Fruit fly (Drosophila melanogaster) whole organism, embryonic: ENCODE results near the gene CG4455.
A peak's percentile ranks its signal among the peaks of the same experiment; 100 is the strongest.

Experiments
- Atf6 ChIP-seq: fragments of 200-800 bp; sonication (Bioruptor generic); IDR thresholded peaks from 2 replicates; pipeline ENCODE4 v1.3.6; 2022; ENCODE audit warnings: missing biosample characterization, missing genetic modification characterization
- Awh ChIP-seq: fragments of 200-800 bp; sonication (Bioruptor generic); IDR thresholded peaks from 2 replicates; pipeline ENCODE4, ENCODE4 v1.3.6; 2022; ENCODE audit warnings: missing biosample characterization, missing genetic modification characterization
- CG10462 ChIP-seq: fragments of 200-800 bp; sonication (Bioruptor generic); optimal IDR thresholded peaks from 2 replicates; lab custom pipeline; 2016; ENCODE audit warnings: missing biosample characterization, missing genetic modification characterization
- CG13894 ChIP-seq: fragments of 200-800 bp; sonication (Bioruptor generic); optimal IDR thresholded peaks from 3 replicates; lab custom pipeline; 2018; ENCODE audit warnings: missing biosample characterization, mild to moderate bottlenecking, missing genetic modification characterization, moderate library complexity
- CG15479 ChIP-seq: fragments of 200-800 bp; sonication (Bioruptor generic); optimal IDR thresholded peaks from 3 replicates; lab custom pipeline; 2019; ENCODE audit warnings: missing biosample characterization, mild to moderate bottlenecking, missing genetic modification characterization, moderate library complexity
- CG16815 ChIP-seq: fragments of 200-800 bp; sonication (Bioruptor generic); optimal IDR thresholded peaks from 3 replicates; lab custom pipeline; 2017; ENCODE audit warnings: missing biosample characterization, mild to moderate bottlenecking, missing genetic modification characterization
- CG17186 ChIP-seq: fragments of 200-800 bp; sonication (Bioruptor generic); optimal IDR thresholded peaks from 3 replicates; lab custom pipeline; 2017; ENCODE audit warnings: missing biosample characterization, missing genetic modification reagents, missing genetic modification characterization
- CG34224 ChIP-seq: fragments of 200-800 bp; sonication (Bioruptor generic); IDR thresholded peaks from 3 replicates; pipeline ENCODE4 v1.3.6; 2022; ENCODE audit warnings: missing biosample characterization, missing genetic modification characterization; ENCODE audit not compliant: partially characterized antibody
- CG5245 ChIP-seq: fragments of 200-800 bp; sonication (Bioruptor generic); optimal IDR thresholded peaks from 3 replicates; lab custom pipeline; 2016; ENCODE audit warnings: missing biosample characterization, missing genetic modification characterization
- CG6272 ChIP-seq: fragments of 200-800 bp; sonication (Bioruptor generic); IDR thresholded peaks from 2 replicates; pipeline ENCODE4 v1.3.6; 2022; ENCODE audit warnings: missing biosample characterization, missing genetic modification characterization
- CG8290 ChIP-seq, 3 experiments: fragments of 200-800 bp; sonication (Bioruptor generic); optimal IDR thresholded peaks; 2 replicates each; lab custom pipeline; 2016 to 2019; ENCODE audit warnings: missing biosample characterization in 3 of 3, missing genetic modification characterization in 3 of 3, mild to moderate bottlenecking in 2 of 3, moderate library complexity in 1 of 3
- CG9876 ChIP-seq: fragments of 200-800 bp; sonication (Bioruptor generic); optimal IDR thresholded peaks from 2 replicates; lab custom pipeline; 2016; ENCODE audit warnings: missing biosample characterization, missing genetic modification characterization
- CG9932 ChIP-seq: fragments of 200-800 bp; sonication (Bioruptor generic); IDR thresholded peaks from 2 replicates; pipeline ENCODE4 v1.3.6; 2022; ENCODE audit warnings: missing biosample characterization, missing genetic modification characterization
- Dad ChIP-seq: fragments of 200-800 bp; sonication (Bioruptor generic); optimal IDR thresholded peaks from 3 replicates; lab custom pipeline; 2016; ENCODE audit warnings: missing biosample characterization, missing genetic modification characterization
- Dfd ChIP-seq, 2 experiments: fragments of >200 bp; optimal IDR thresholded peaks; 2 replicates each; lab custom pipeline; 2017; ENCODE audit warnings: missing biosample characterization in 2 of 2, missing genetic modification characterization in 2 of 2
- Hr78 ChIP-seq, 2 experiments: fragments of 200-800 bp in 1 of 2; fragments of >200 bp in 1 of 2; sonication (Bioruptor generic) in 1 of 2; optimal IDR thresholded peaks; 2 replicates each; lab custom pipeline; 2017 to 2019; ENCODE audit warnings: missing biosample characterization in 2 of 2, missing genetic modification characterization in 2 of 2, mild to moderate bottlenecking in 1 of 2, moderate library complexity in 1 of 2
- MESR4 ChIP-seq: fragments of 200-800 bp; sonication (Bioruptor generic); optimal IDR thresholded peaks from 2 replicates; lab custom pipeline; 2018; ENCODE audit warnings: missing biosample characterization, mild to moderate bottlenecking, missing genetic modification characterization, moderate library complexity
- NC2β ChIP-seq: fragments of 200-800 bp; sonication (Bioruptor generic); optimal IDR thresholded peaks from 2 replicates; lab custom pipeline; 2016; ENCODE audit warnings: missing biosample characterization, missing genetic modification characterization
- Oli ChIP-seq: fragments of 200-800 bp; sonication (Bioruptor generic); optimal IDR thresholded peaks from 2 replicates; lab custom pipeline; 2018; ENCODE audit warnings: missing biosample characterization, mild to moderate bottlenecking, missing genetic modification characterization, moderate library complexity
- Xbp1 ChIP-seq: fragments of 200-800 bp; sonication (Bioruptor generic); optimal IDR thresholded peaks from 3 replicates; lab custom pipeline; 2016; ENCODE audit warnings: missing biosample characterization, mild to moderate bottlenecking, missing genetic modification characterization
- abd-A ChIP-seq: fragments of 200-800 bp; sonication (Bioruptor generic); optimal IDR thresholded peaks from 3 replicates; lab custom pipeline; 2019; ENCODE audit warnings: missing biosample characterization, mild to moderate bottlenecking, missing genetic modification characterization, moderate library complexity
- ato ChIP-seq: fragments of 200-800 bp; sonication (Bioruptor generic); IDR thresholded peaks from 2 replicates; pipeline ENCODE4 v1.3.6; 2022; ENCODE audit warnings: missing biosample characterization, missing genetic modification characterization; ENCODE audit not compliant: partially characterized antibody
- bsh ChIP-seq, 2 experiments: fragments of 200-800 bp; sonication (Bioruptor generic); optimal IDR thresholded peaks; 2 replicates each; lab custom pipeline; 2017 to 2018; ENCODE audit warnings: mild to moderate bottlenecking in 2 of 2, missing biosample characterization in 2 of 2, missing genetic modification characterization in 2 of 2, moderate library complexity in 1 of 2
- caup ChIP-seq: fragments of 200-800 bp; sonication (Bioruptor generic); optimal IDR thresholded peaks from 3 replicates; lab custom pipeline; 2017; ENCODE audit warnings: missing biosample characterization, mild to moderate bottlenecking, missing genetic modification characterization, moderate library complexity; ENCODE audit not compliant: severe bottlenecking
- ci ChIP-seq: fragments of 200-800 bp; sonication (Bioruptor generic); IDR thresholded peaks from 3 replicates; pipeline ENCODE4 v1.3.6; 2022; ENCODE audit warnings: missing biosample characterization, missing genetic modification characterization
- crp ChIP-seq, 2 experiments: fragments of 200-800 bp; sonication (Bioruptor generic); optimal IDR thresholded peaks; 2 replicates in 1 of 2; 3 replicates in 1 of 2; lab custom pipeline; 2017; ENCODE audit warnings: missing biosample characterization in 2 of 2, missing genetic modification characterization in 2 of 2, mild to moderate bottlenecking in 1 of 2, moderate library complexity in 1 of 2
- cwo ChIP-seq: fragments of 200-800 bp; sonication (Bioruptor generic); optimal IDR thresholded peaks from 3 replicates; lab custom pipeline; 2017; ENCODE audit warnings: missing biosample characterization, missing genetic modification characterization, mild to moderate bottlenecking, moderate library complexity, missing genetic modification reagents
- da ChIP-seq: fragments of 200-800 bp; sonication (Bioruptor generic); optimal IDR thresholded peaks from 2 replicates; lab custom pipeline; 2016; ENCODE audit warnings: missing biosample characterization, missing genetic modification characterization
- dm ChIP-seq: fragments of 200-800 bp; sonication (Bioruptor generic); optimal IDR thresholded peaks from 3 replicates; lab custom pipeline; 2016; ENCODE audit warnings: missing biosample characterization, missing genetic modification characterization
- dpn ChIP-seq, 2 experiments: fragments of 200-800 bp; sonication (Bioruptor generic); optimal IDR thresholded peaks; 3 replicates each; lab custom pipeline; 2016; ENCODE audit warnings: missing biosample characterization in 2 of 2, missing genetic modification characterization in 2 of 2
- dysf ChIP-seq: fragments of 200-800 bp; sonication (Bioruptor generic); IDR thresholded peaks from 3 replicates; pipeline ENCODE4 v1.3.6; 2022; ENCODE audit warnings: missing biosample characterization, missing genetic modification characterization
- emc ChIP-seq: fragments of 200-800 bp; sonication (Bioruptor generic); optimal IDR thresholded peaks from 2 replicates; lab custom pipeline; 2016; ENCODE audit warnings: missing biosample characterization, missing genetic modification characterization
- en ChIP-seq: fragments of 200-800 bp; sonication (Bioruptor generic); optimal IDR thresholded peaks from 2 replicates; lab custom pipeline; 2016; ENCODE audit warnings: missing biosample characterization, missing genetic modification characterization
- gro ChIP-seq: fragments of 200-800 bp; sonication (Bioruptor generic); optimal IDR thresholded peaks from 2 replicates; lab custom pipeline; 2016; ENCODE audit warnings: missing biosample characterization, missing genetic modification characterization
- hbn ChIP-seq: fragments of 200-800 bp; sonication (Bioruptor generic); IDR thresholded peaks from 2 replicates; pipeline ENCODE4 v1.3.6; 2022; ENCODE audit warnings: missing biosample characterization, missing genetic modification characterization; ENCODE audit not compliant: partially characterized antibody
- mam ChIP-seq: fragments of 200-800 bp; sonication (Bioruptor generic); optimal IDR thresholded peaks from 3 replicates; lab custom pipeline; 2016; ENCODE audit warnings: missing biosample characterization, missing genetic modification characterization
- nerfin-1 ChIP-seq: fragments of 200-800 bp; sonication (Bioruptor generic); optimal IDR thresholded peaks from 3 replicates; lab custom pipeline; 2019; ENCODE audit warnings: missing biosample characterization, mild to moderate bottlenecking, missing genetic modification characterization, moderate library complexity
- nerfin-2 ChIP-seq: fragments of 200-800 bp; sonication (Bioruptor generic); IDR thresholded peaks from 2 replicates; pipeline ENCODE4 v1.3.6; 2022; ENCODE audit warnings: missing biosample characterization, missing genetic modification characterization; ENCODE audit not compliant: partially characterized antibody
- salm ChIP-seq: fragments of 200-800 bp; sonication (Bioruptor generic); optimal IDR thresholded peaks from 2 replicates; lab custom pipeline; 2018; ENCODE audit warnings: missing biosample characterization, mild to moderate bottlenecking, missing genetic modification characterization
- scrt ChIP-seq: fragments of 200-800 bp; sonication (Bioruptor generic); optimal IDR thresholded peaks from 2 replicates; lab custom pipeline; 2018; ENCODE audit warnings: missing biosample characterization, mild to moderate bottlenecking, missing genetic modification characterization, moderate library complexity
- sob ChIP-seq: fragments of 200-800 bp; sonication (Bioruptor generic); IDR thresholded peaks from 2 replicates; pipeline ENCODE4 v1.3.6; 2022; ENCODE audit warnings: missing biosample characterization, missing genetic modification characterization
- stc ChIP-seq: fragments of 200-800 bp; sonication (Bioruptor generic); IDR thresholded peaks from 2 replicates; pipeline ENCODE4 v1.3.6; 2022; ENCODE audit warnings: missing biosample characterization, missing genetic modification characterization
- tap ChIP-seq: fragments of 200-800 bp; optimal IDR thresholded peaks from 3 replicates; lab custom pipeline; 2019; ENCODE audit warnings: missing biosample characterization, mild to moderate bottlenecking, missing genetic modification characterization, moderate library complexity
- tio ChIP-seq: fragments of 200-800 bp; sonication (Bioruptor generic); optimal IDR thresholded peaks from 2 replicates; lab custom pipeline; 2017; ENCODE audit warnings: missing biosample characterization, missing genetic modification characterization, inconsistent platforms
- trem ChIP-seq: fragments of 200-800 bp; optimal IDR thresholded peaks from 3 replicates; lab custom pipeline; 2019; ENCODE audit warnings: missing biosample characterization, mild to moderate bottlenecking, missing genetic modification characterization, moderate library complexity
- wek ChIP-seq: fragments of 200-800 bp; sonication (Bioruptor generic); optimal IDR thresholded peaks from 3 replicates; lab custom pipeline; 2018; ENCODE audit warnings: missing biosample characterization, mild to moderate bottlenecking, missing genetic modification characterization, moderate library complexity
- zfh2 ChIP-seq: fragments of 200-800 bp; sonication (Bioruptor generic); optimal IDR thresholded peaks from 2 replicates; lab custom pipeline; 2016; ENCODE audit warnings: missing biosample characterization, missing genetic modification characterization

Gene CG4455

dm6 chr2L:16350160-16350633 is 2.5 kb upstream of the CG4455 start (continued):
- TF ChIP-seq CG8290 (GFP tag; optimal IDR thresholded peaks at IDR 0.05; lab: Kevin White, UChicago) (peak; percentile 28), CG8290 (tag; optimal IDR thresholded peaks at IDR 0.05; lab: Kevin White, UChicago) (peak in 1 of 2 experiments; percentile 8), stc (GFP tag; lab: Robert Waterston, UW) (peak; percentile 45; the same call in 1 of the 2 replicates), Atf6 (GFP tag; lab: Robert Waterston, UW) (peak; percentile 77), CG5245 (GFP tag; lab: Kevin White, UChicago) (peak; percentile 49), MESR4 (GFP tag; lab: Kevin White, UChicago) (peak; percentile 58), ato (GFP tag; lab: Robert Waterston, UW) (peak; percentile 53; the same call in 1 of the 2 replicates), Dad (GFP tag; lab: Kevin White, UChicago) (peak; percentile 5), NC2β (no peak), CG15479 (GFP tag; lab: Kevin White, UChicago) (peak; percentile 23), cwo (GFP tag; lab: Kevin White, UChicago) (peak; percentile 58), zfh2 (GFP tag; lab: Kevin White, UChicago) (peak; percentile 77), tio (GFP tag; lab: Kevin White, UChicago) (peak; percentile 65), abd-A (tag; lab: Kevin White, UChicago) (no peak), mam (peak; percentile 82), hbn (GFP tag; lab: Robert Waterston, UW) (peak; percentile 39), CG9932 (peak; percentile 90), caup (GFP tag; lab: Kevin White, UChicago) (peak; percentile 68), CG34224 (GFP tag; lab: Robert Waterston, UW) (no peak), ci (peak; percentile 75), CG17186 (GFP tag; lab: Kevin White, UChicago) (peak; percentile 8), CG6272 (GFP tag; lab: Robert Waterston, UW) (peak; percentile 71; the same call in 1 of the 2 replicates), da (GFP tag; lab: Kevin White, UChicago) (peak; percentile 53), CG10462 (no peak), dysf (peak; percentile 73), trem (tag; lab: Kevin White, UChicago) (peak; percentile 37), en (GFP tag; lab: Kevin White, UChicago) (no peak), salm (peak; percentile 10), bsh (GFP tag; optimal IDR thresholded peaks at IDR 0.05; lab: Kevin White, UChicago) (peak in 1 of 2 experiments; percentile 21), gro (GFP tag; lab: Kevin White, UChicago) (no peak), CG9876 (peak; percentile 40), wek (GFP tag; lab: Kevin White, UChicago) (no peak), CG16815 (GFP tag; lab: Kevin White, UChicago) (peak; percentile 54), Oli (tag; lab: Kevin White, UChicago) (peak; percentile 68)

DNA sequence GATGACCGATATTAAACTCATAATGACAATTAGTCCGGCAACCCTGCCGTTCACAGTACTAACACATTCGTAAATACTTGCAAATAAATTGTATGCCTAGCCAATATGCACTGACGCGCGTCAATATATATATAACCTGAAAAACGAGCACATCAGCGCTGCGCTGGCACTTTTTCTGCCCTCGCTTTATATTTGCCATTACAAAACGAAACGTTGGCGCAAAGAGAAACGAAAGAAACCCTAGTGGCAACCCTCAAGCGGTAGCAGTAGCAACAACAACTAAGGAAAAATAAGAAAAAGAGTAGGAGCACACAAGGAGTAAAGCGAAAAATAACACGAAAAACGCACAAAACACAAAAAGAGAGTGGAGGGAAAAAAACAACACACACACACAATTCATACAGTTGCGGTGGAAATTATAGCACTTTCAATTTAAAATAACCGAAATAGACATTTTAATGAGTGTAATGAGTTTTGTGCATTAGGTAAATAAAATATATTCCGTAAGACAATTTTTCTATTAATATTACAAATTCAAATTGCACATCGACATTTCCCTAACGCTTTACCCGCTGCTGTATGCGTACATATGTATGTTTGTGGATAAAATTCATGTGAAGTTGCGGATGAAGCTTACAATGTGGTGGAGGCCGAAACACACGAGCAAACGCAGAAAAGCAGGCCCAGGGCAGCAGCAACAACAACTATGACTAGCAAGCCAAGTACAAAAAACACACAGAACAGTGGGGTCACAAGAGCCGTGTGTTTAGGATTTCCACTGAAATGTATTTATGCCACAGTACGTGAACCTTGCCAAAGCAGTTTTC is 1.8 kb upstream of the CG4455 start:
- peak; percentile 99 for TF ChIP-seq tio (GFP tag; lab: Kevin White, UChicago)
- peak; percentile 99 for TF ChIP-seq sob (GFP tag; lab: Robert Waterston, UW)
- TF ChIP-seq Hr78 (GFP tag; optimal IDR thresholded peaks at IDR 0.05; lab: Kevin White, UChicago), result peak in 1 of 2 experiments; percentile 96
- peak; percentile 98 for TF ChIP-seq nerfin-1 (tag; lab: Kevin White, UChicago)
- TF ChIP-seq dpn (GFP tag; optimal IDR thresholded peaks at IDR 0.05; lab: Kevin White, UChicago), result peak; percentile 99
- TF ChIP-seq tap (tag; lab: Kevin White, UChicago), result peak; percentile 99
- peak; percentile 96 for TF ChIP-seq dm (GFP tag; lab: Kevin White, UChicago)
- TF ChIP-seq nerfin-2 (GFP tag; lab: Robert Waterston, UW), result no peak
- peak in 1 of 2 experiments; percentile 73 for TF ChIP-seq crp (GFP tag; optimal IDR thresholded peaks at IDR 0.05; lab: Kevin White, UChicago)
- TF ChIP-seq scrt (GFP tag; lab: Kevin White, UChicago), result peak; percentile 98
- TF ChIP-seq CG13894 (tag; lab: Kevin White, UChicago), result peak; percentile 99
- peak in 1 of 2 experiments; percentile 75 for TF ChIP-seq Dfd (GFP tag; optimal IDR thresholded peaks at IDR 0.05; lab: Kevin White, UChicago)
- TF ChIP-seq Awh (GFP tag; lab: Robert Waterston, UW), result peak; percentile 99
- peak; percentile 99 for TF ChIP-seq Xbp1
- TF ChIP-seq da (GFP tag; lab: Kevin White, UChicago), result peak; percentile 94
- peak; percentile 92 for TF ChIP-seq emc (GFP tag; lab: Kevin White, UChicago)
